Worm (Caenorhabditis elegans) whole organism, L3 larva: Measurements from ENCODE around the gene gtl-1.

ENCODE experiments used
- R02D3.7 ChIP-seq: fragments of 150-350 bp; optimal IDR thresholded peaks from 2 replicates; lab custom pipeline; 2014; ENCODE audit warnings: missing biosample characterization, missing genetic modification characterization
- ZK546.5 ChIP-seq: sonication (generic microtip); optimal IDR thresholded peaks from 2 replicates; lab custom pipeline; 2017; ENCODE audit warnings: missing biosample characterization, missing genetic modification characterization
- ama-1 ChIP-seq: fragments of 150-350 bp; optimal IDR thresholded peaks from 2 replicates; lab custom pipeline; 2018
- ceh-16 ChIP-seq: sonication (generic microtip); optimal IDR thresholded peaks from 2 replicates; lab custom pipeline; 2017; ENCODE audit warnings: missing biosample characterization, missing genetic modification characterization
- ceh-28 ChIP-seq: fragments of 150-350 bp; optimal IDR thresholded peaks from 2 replicates; lab custom pipeline; 2014; ENCODE audit warnings: missing biosample characterization, missing genetic modification reagents, missing genetic modification characterization
- ceh-82 ChIP-seq: fragments of 150-350 bp; optimal IDR thresholded peaks from 2 replicates; lab custom pipeline; 2014; ENCODE audit warnings: missing biosample characterization, missing genetic modification characterization
- daf-12 ChIP-seq: fragments of 150-350 bp; optimal IDR thresholded peaks from 2 replicates; lab custom pipeline; 2014; ENCODE audit warnings: missing biosample characterization, missing genetic modification reagents, missing genetic modification characterization
- egl-27 ChIP-seq: sonication (generic microtip); optimal IDR thresholded peaks from 4 replicates; lab custom pipeline; 2017; ENCODE audit warnings: missing biosample characterization, missing genetic modification reagents, missing genetic modification characterization
- elt-1 ChIP-seq: fragments of 150-350 bp; optimal IDR thresholded peaks from 2 replicates; lab custom pipeline; 2014; ENCODE audit warnings: missing biosample characterization, missing genetic modification characterization
- elt-2 ChIP-seq: sonication (generic microtip); optimal IDR thresholded peaks from 2 replicates; lab custom pipeline; 2016; ENCODE audit warnings: missing genetic modification reagents, mild to moderate bottlenecking, missing genetic modification characterization, missing compliant biosample characterization
- elt-3 ChIP-seq, 3 experiments: fragments of 150-350 bp in 1 of 3; sonication (generic microtip) in 2 of 3; optimal IDR thresholded peaks; 2 replicates in 2 of 3; 4 replicates in 1 of 3; lab custom pipeline; 2014 to 2017; ENCODE audit warnings: missing biosample characterization in 3 of 3, missing genetic modification characterization in 3 of 3
- fkh-10 ChIP-seq: sonication (generic microtip); optimal IDR thresholded peaks from 2 replicates; lab custom pipeline; 2017; ENCODE audit warnings: missing biosample characterization, missing genetic modification reagents, missing genetic modification characterization
- fos-1 ChIP-seq: fragments of 150-350 bp; optimal IDR thresholded peaks from 2 replicates; lab custom pipeline; 2014; ENCODE audit warnings: missing biosample characterization, missing genetic modification characterization
- lin-15B ChIP-seq: fragments of 150-350 bp; optimal IDR thresholded peaks from 2 replicates; lab custom pipeline; 2014; ENCODE audit warnings: missing biosample characterization, missing genetic modification characterization
- lsy-12 ChIP-seq: sonication (generic microtip); optimal IDR thresholded peaks from 2 replicates; lab custom pipeline; 2016; ENCODE audit warnings: mild to moderate bottlenecking, missing genetic modification characterization, missing compliant biosample characterization
- mdl-1 ChIP-seq: fragments of 150-350 bp; optimal IDR thresholded peaks from 2 replicates; lab custom pipeline; 2014; ENCODE audit warnings: missing biosample characterization, missing genetic modification characterization
- nfya-1 ChIP-seq: sonication (generic microtip); optimal IDR thresholded peaks from 2 replicates; lab custom pipeline; 2017; ENCODE audit warnings: missing genetic modification characterization, mild to moderate bottlenecking, missing compliant biosample characterization, antibody characterized with exemption, moderate library complexity; ENCODE audit not compliant: insufficient read depth
- nhr-11 ChIP-seq: fragments of 150-350 bp; optimal IDR thresholded peaks from 2 replicates; lab custom pipeline; 2014; ENCODE audit warnings: missing biosample characterization, missing genetic modification characterization
- nhr-12 ChIP-seq: fragments of 150-350 bp; optimal IDR thresholded peaks from 2 replicates; lab custom pipeline; 2014; ENCODE audit warnings: missing biosample characterization, missing genetic modification characterization
- nhr-23 ChIP-seq: fragments of 150-350 bp; optimal IDR thresholded peaks from 2 replicates; lab custom pipeline; 2014; ENCODE audit warnings: missing biosample characterization, missing genetic modification reagents, missing genetic modification characterization
- nhr-237 ChIP-seq: fragments of 150-350 bp; optimal IDR thresholded peaks from 2 replicates; lab custom pipeline; 2014; ENCODE audit warnings: missing biosample characterization, missing genetic modification characterization
- nhr-25 ChIP-seq: sonication (generic microtip); optimal IDR thresholded peaks from 2 replicates; lab custom pipeline; 2017; ENCODE audit warnings: missing biosample characterization, missing genetic modification characterization
- nhr-28 ChIP-seq: fragments of 150-350 bp; optimal IDR thresholded peaks from 2 replicates; lab custom pipeline; 2014; ENCODE audit warnings: missing biosample characterization, missing genetic modification characterization
- nhr-67 ChIP-seq: fragments of 150-350 bp; optimal IDR thresholded peaks from 2 replicates; lab custom pipeline; 2014; ENCODE audit warnings: missing biosample characterization, missing genetic modification characterization
- pha-4 ChIP-seq: fragments of 150-350 bp; optimal IDR thresholded peaks from 2 replicates; lab custom pipeline; 2014; ENCODE audit warnings: missing biosample characterization, missing genetic modification reagents, missing genetic modification characterization
- pqm-1 ChIP-seq: fragments of 150-350 bp; optimal IDR thresholded peaks from 2 replicates; lab custom pipeline; 2017; ENCODE audit warnings: missing biosample characterization, missing genetic modification characterization, inconsistent platforms
- skn-1 ChIP-seq: fragments of 150-350 bp; optimal IDR thresholded peaks from 2 replicates; lab custom pipeline; 2014; ENCODE audit warnings: missing biosample characterization, missing genetic modification characterization
- snpc-4 ChIP-seq: fragments of 150-350 bp; optimal IDR thresholded peaks from 2 replicates; lab custom pipeline; 2014; ENCODE audit warnings: missing biosample characterization, missing genetic modification characterization
- tbx-2 ChIP-seq: sonication (generic microtip); optimal IDR thresholded peaks from 2 replicates; lab custom pipeline; 2016; ENCODE audit warnings: mild to moderate bottlenecking, missing genetic modification characterization, missing compliant biosample characterization
- unc-39 ChIP-seq: sonication (generic microtip); optimal IDR thresholded peaks from 4 replicates; lab custom pipeline; 2017; ENCODE audit warnings: missing biosample characterization, missing genetic modification characterization
- unc-62 ChIP-seq: fragments of 150-350 bp; sonication (generic microtip); optimal IDR thresholded peaks from 4 replicates; lab custom pipeline; 2014; ENCODE audit warnings: missing biosample characterization, missing genetic modification reagents, missing genetic modification characterization
- zag-1 ChIP-seq: fragments of 150-350 bp; optimal IDR thresholded peaks from 2 replicates; lab custom pipeline; 2014; ENCODE audit warnings: missing biosample characterization, missing genetic modification characterization

Gene gtl-1

ce11 chrIV:11223878-11224277 is 35.5 kb downstream of the gtl-1 start, which contains the start of gene C29F4.3:
C29F4.3 (minus strand) TSS chrIV:11223978.
- TF ChIP-seq ceh-16 (tag; lab: Kevin White, UChicago): no peak

- no peak for TF ChIP-seq unc-39 (tag; lab: Kevin White, UChicago)
- no peak for TF ChIP-seq nhr-67
- TF ChIP-seq tbx-2: no peak
- no peak for TF ChIP-seq lin-15B (tag; lab: Kevin White, UChicago)
- no peak for TF ChIP-seq ceh-82 (tag; lab: Kevin White, UChicago)
- no peak for TF ChIP-seq pqm-1 (tag; lab: Kevin White, UChicago)
- no peak for TF ChIP-seq ceh-28 (tag; lab: Kevin White, UChicago)
- TF ChIP-seq ZK546.5 (tag; lab: Kevin White, UChicago): no peak
- no peak for TF ChIP-seq egl-27 (tag; lab: Kevin White, UChicago)
- no peak for TF ChIP-seq nhr-23
- no peak for TF ChIP-seq nhr-28 (tag; lab: Kevin White, UChicago)
- no peak for TF ChIP-seq snpc-4 (tag; lab: Kevin White, UChicago)
- no peak for TF ChIP-seq pha-4 (tag; lab: Kevin White, UChicago)
- no peak for TF ChIP-seq skn-1 (tag; lab: Kevin White, UChicago)
- TF ChIP-seq nhr-25: no peak
- no peak for TF ChIP-seq nhr-11 (tag; lab: Kevin White, UChicago)
- no peak for TF ChIP-seq elt-2 (tag; lab: Kevin White, UChicago)
- no peak for TF ChIP-seq R02D3.7 (tag; lab: Kevin White, UChicago)
- no peak for TF ChIP-seq daf-12
Observed at ce11 chrIV:11218037-11218436, 41.3 kb downstream of the gtl-1 start, which contains the start of gene zip-6. zip-6 (minus strand) TSS chrIV:11218137.

ce11 chrIV:11212978-11213377 is 46.4 kb downstream of the gtl-1 start:
- TF ChIP-seq pha-4 (tag; lab: Kevin White, UChicago): no peak
- TF ChIP-seq nhr-28 (tag; lab: Kevin White, UChicago): no peak
- no peak for TF ChIP-seq elt-3 (tag; optimal IDR thresholded peaks at IDR 0.05; lab: Kevin White, UChicago)
- TF ChIP-seq lin-15B (tag; lab: Kevin White, UChicago): no peak
- TF ChIP-seq fkh-10 (GFP tag; lab: Kevin White, UChicago): no peak
- TF ChIP-seq mdl-1 (tag; lab: Kevin White, UChicago): no peak
- no peak for TF ChIP-seq daf-12

- no peak for TF ChIP-seq ceh-82 (tag; lab: Kevin White, UChicago)
- peak; percentile 25 for TF ChIP-seq unc-62 (GFP tag; lab: Kevin White, UChicago)
- peak; percentile 86 for TF ChIP-seq elt-2 (tag; lab: Kevin White, UChicago)
- peak; percentile 96 for TF ChIP-seq elt-1
- TF ChIP-seq nhr-12 (tag; lab: Kevin White, UChicago): no peak
- TF ChIP-seq ceh-28 (tag; lab: Kevin White, UChicago): peak; percentile 29
- no peak for TF ChIP-seq lsy-12 (tag; lab: Kevin White, UChicago)
- TF ChIP-seq ama-1 (lab: Kevin White, UChicago): no peak
- peak; percentile 15 for TF ChIP-seq nhr-23
- TF ChIP-seq fos-1 (tag; lab: Kevin White, UChicago): no peak
- peak; percentile 54 for TF ChIP-seq nhr-25
- TF ChIP-seq pqm-1 (tag; lab: Kevin White, UChicago): peak; percentile 18
- TF ChIP-seq nhr-28 (tag; lab: Kevin White, UChicago): no peak
Observed at ce11 chrIV:11211547-11211946, 47.8 kb downstream of the gtl-1 start.

- TF ChIP-seq lin-15B (tag; lab: Kevin White, UChicago) (peak; percentile 44), nfya-1 (peak; percentile 21), ama-1 (lab: Kevin White, UChicago) (no peak)
Observed at ce11 chrIV:11210781-11211256, 48.5 kb downstream of the gtl-1 start, which contains the start of gene adk-1. adk-1 (minus strand) TSS chrIV:11210831.

ce11 chrIV:11207186-11207585 is 52.1 kb downstream of the gtl-1 start, which contains the start of gene R07H5.9:
R07H5.9 (plus strand) TSS chrIV:11207486.
- TF ChIP-seq nhr-237 (no peak), zag-1 (no peak), R02D3.7 (tag; lab: Kevin White, UChicago) (no peak), lin-15B (tag; lab: Kevin White, UChicago) (no peak), ama-1 (lab: Kevin White, UChicago) (no peak), elt-1 (no peak)
- TF ChIP-seq, all 47 proteins: peak for 0
